Fruit fly (Drosophila melanogaster): Measurements from ENCODE around the gene CG33784.
A peak's percentile ranks its signal among the peaks of the same experiment; 100 is the strongest.

The CG33784 gene

DNA sequence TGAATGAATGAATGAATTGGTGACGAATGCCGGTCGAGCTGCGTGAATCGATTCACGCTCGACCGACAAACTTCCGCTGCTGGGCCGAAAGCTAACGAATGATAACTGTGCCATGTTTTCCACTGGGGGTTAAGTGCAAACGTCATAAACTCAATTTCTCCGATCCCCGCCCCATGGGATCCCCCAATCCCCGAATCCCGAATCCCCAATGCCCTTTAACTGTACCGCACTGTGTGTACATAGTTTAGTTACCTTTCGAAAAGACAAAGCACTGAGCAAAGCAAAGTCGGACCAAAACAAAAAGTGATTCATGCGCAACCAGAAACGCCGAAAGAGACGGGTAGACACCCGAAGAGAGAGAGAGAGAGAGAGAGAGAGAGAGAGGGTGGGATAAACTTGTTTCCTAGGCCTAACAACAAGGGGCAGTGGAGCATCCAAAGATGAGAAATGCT is 32.7 kb upstream of the CG33784 start:
- TF ChIP-seq CG4496 (GFP tag; IDR thresholded peaks at IDR 0.05) (peak; percentile 27; the same call in 1 of the 3 replicates), fd96Ca (GFP tag; IDR thresholded peaks at IDR 0.05) (no peak), gl (tag; optimal IDR thresholded peaks at IDR 0.05) (no peak), CG12605 (GFP tag; IDR thresholded peaks at IDR 0.05) (no peak), CG15710 (tag; optimal IDR thresholded peaks at IDR 0.05) (no peak), CG10348 (GFP tag; IDR thresholded peaks at IDR 0.05) (no peak), CG9948 (tag; optimal IDR thresholded peaks at IDR 0.05) (no peak), Pif1A (GFP tag; optimal IDR thresholded peaks at IDR 0.05) (no peak), CG17806 (tag; optimal IDR thresholded peaks at IDR 0.05) (no peak), Snoo (tag; optimal IDR thresholded peaks at IDR 0.05) (no peak), D1 (tag; optimal IDR thresholded peaks at IDR 0.05) (no peak), CG8159 (tag; optimal IDR thresholded peaks at IDR 0.05) (no peak), CG34367 (tag; optimal IDR thresholded peaks at IDR 0.05) (no peak), EcR (GFP tag; optimal IDR thresholded peaks at IDR 0.05) (peak; percentile 82), Pif1B (GFP tag; optimal IDR thresholded peaks at IDR 0.05) (no peak), CG14655 (GFP tag; optimal IDR thresholded peaks at IDR 0.05) (peak; percentile 11), CG8301 (tag; optimal IDR thresholded peaks at IDR 0.05) (no peak), CG32121 (GFP tag; IDR thresholded peaks at IDR 0.05) (no peak), CG13204 (GFP tag; optimal IDR thresholded peaks at IDR 0.05) (no peak), Ets98B (GFP tag; IDR thresholded peaks at IDR 0.05) (no peak), rn (GFP tag; IDR thresholded peaks at IDR 0.05) (no peak)

DNA sequence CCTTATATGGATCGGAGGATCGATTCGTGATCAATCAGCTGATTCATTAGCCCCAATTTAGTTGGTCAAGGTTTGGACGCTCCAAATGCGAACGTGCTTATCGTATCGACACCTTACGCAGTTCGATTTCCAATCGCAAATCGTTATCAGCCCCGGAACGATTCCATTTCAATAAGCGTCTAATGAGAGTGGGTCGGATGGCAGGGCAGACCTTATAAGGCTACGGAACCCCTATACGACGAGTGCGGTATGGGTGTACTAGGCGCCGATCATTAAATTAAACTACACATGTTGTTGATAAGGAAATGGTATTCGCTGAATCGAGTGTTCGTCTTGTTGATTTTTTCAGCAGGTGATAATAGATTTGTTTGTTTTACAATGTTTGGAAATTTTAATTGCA is 31.9 kb upstream of the CG33784 start:
- TF ChIP-seq CG12605 (GFP tag; IDR thresholded peaks at IDR 0.05) (no peak), CG34367 (tag; optimal IDR thresholded peaks at IDR 0.05) (no peak), EcR (GFP tag; optimal IDR thresholded peaks at IDR 0.05) (no peak), CG4496 (GFP tag; IDR thresholded peaks at IDR 0.05) (no peak), rn (GFP tag; IDR thresholded peaks at IDR 0.05) (no peak), CG8301 (tag; optimal IDR thresholded peaks at IDR 0.05) (no peak)

DNA sequence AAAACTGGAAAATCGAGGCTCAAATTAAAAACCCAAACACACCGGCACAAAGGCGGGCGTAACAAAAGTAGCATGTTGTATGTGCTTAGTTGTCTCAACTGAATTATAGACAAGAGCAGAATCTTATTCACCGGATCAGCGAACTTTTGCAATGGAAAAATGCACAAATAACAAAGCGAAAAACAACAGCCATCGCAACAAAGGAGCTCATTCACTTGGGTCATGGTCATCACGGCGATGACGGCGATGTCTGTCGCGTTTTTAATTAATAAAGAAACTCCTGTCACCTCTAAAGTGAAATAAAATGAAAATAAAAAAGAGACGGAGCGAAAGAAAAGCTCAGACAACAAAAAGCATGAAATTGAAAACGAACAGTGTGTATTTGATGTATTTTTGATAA is 28.5 kb upstream of the CG33784 start:
- TF ChIP-seq CG13204 (GFP tag; optimal IDR thresholded peaks at IDR 0.05) (no peak), EcR (GFP tag; optimal IDR thresholded peaks at IDR 0.05) (peak; percentile 92), Pif1B (GFP tag; optimal IDR thresholded peaks at IDR 0.05) (no peak), CG14655 (GFP tag; optimal IDR thresholded peaks at IDR 0.05) (no peak), CG15710 (tag; optimal IDR thresholded peaks at IDR 0.05) (no peak), CG8301 (tag; optimal IDR thresholded peaks at IDR 0.05) (no peak)

DNA sequence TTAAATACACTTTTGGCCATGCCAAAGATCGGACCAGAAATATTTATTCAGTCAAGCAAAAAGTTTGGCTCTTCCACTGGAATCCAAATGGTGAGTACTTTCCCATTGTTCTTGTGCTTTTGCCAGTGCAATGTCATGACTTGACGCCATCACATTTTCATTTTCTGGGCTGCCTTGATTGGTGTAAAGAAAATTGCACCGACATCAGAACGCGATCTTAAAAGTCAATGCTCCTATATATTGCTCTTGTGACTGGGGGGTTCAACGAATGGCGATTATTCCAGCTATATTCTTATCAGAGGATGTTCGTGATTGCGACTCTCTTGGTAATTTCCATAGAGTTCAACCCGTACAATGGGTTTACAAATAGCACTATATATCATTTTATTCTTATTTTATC is 27.2 kb upstream of the CG33784 start:
- TF ChIP-seq D1 (tag; optimal IDR thresholded peaks at IDR 0.05) (no peak), Pif1B (GFP tag; optimal IDR thresholded peaks at IDR 0.05) (no peak), Pif1A (GFP tag; optimal IDR thresholded peaks at IDR 0.05) (no peak), EcR (GFP tag; optimal IDR thresholded peaks at IDR 0.05) (peak; percentile 95)

DNA sequence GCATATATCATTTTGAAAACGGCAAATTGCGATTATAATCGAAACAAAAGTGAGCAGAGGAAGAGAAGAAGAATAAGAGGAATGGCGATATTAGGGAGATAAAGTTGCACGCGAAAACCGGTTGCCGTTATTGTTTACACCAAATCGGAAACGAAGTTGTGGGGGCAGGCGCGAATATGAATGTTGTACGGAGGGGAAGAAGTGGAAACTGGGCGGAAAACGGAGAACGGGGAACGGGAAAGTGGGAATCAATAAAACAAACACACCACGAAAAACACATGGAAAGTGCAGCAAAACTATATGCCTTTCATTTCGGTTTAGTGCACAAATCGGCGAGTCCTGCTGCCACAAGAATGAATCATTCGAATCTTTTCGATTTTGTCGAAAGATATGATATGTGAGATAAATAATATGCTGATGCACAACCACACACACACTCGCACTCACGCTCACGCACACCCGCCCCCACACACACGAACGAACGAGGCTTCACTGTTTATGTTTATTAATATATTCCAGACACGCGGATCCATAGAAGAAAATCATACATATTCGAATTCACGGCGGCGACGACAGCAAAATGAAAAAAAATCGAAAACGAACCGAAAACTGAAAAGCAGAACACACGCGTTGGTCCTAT is 25.6 kb upstream of the CG33784 start:
- TF ChIP-seq D1 (tag; optimal IDR thresholded peaks at IDR 0.05) (no peak), CG8301 (tag; optimal IDR thresholded peaks at IDR 0.05) (no peak), CG13204 (GFP tag; optimal IDR thresholded peaks at IDR 0.05) (no peak), CG12605 (GFP tag; IDR thresholded peaks at IDR 0.05) (no peak), CG14655 (GFP tag; optimal IDR thresholded peaks at IDR 0.05) (no peak), CG10348 (GFP tag; IDR thresholded peaks at IDR 0.05) (no peak), CG15710 (tag; optimal IDR thresholded peaks at IDR 0.05) (no peak), gl (tag; optimal IDR thresholded peaks at IDR 0.05) (no peak), rn (GFP tag; IDR thresholded peaks at IDR 0.05) (no peak), CG17806 (tag; optimal IDR thresholded peaks at IDR 0.05) (no peak), CG32121 (GFP tag; IDR thresholded peaks at IDR 0.05) (no peak), fd96Ca (GFP tag; IDR thresholded peaks at IDR 0.05) (no peak), EcR (GFP tag; optimal IDR thresholded peaks at IDR 0.05) (no peak), Pif1A (GFP tag; optimal IDR thresholded peaks at IDR 0.05) (no peak), Ets98B (GFP tag; IDR thresholded peaks at IDR 0.05) (no peak), CG34367 (tag; optimal IDR thresholded peaks at IDR 0.05) (no peak), CG8159 (tag; optimal IDR thresholded peaks at IDR 0.05) (no peak), Pif1B (GFP tag; optimal IDR thresholded peaks at IDR 0.05) (no peak), CG4496 (GFP tag; IDR thresholded peaks at IDR 0.05) (no peak), Snoo (tag; optimal IDR thresholded peaks at IDR 0.05) (no peak)

DNA sequence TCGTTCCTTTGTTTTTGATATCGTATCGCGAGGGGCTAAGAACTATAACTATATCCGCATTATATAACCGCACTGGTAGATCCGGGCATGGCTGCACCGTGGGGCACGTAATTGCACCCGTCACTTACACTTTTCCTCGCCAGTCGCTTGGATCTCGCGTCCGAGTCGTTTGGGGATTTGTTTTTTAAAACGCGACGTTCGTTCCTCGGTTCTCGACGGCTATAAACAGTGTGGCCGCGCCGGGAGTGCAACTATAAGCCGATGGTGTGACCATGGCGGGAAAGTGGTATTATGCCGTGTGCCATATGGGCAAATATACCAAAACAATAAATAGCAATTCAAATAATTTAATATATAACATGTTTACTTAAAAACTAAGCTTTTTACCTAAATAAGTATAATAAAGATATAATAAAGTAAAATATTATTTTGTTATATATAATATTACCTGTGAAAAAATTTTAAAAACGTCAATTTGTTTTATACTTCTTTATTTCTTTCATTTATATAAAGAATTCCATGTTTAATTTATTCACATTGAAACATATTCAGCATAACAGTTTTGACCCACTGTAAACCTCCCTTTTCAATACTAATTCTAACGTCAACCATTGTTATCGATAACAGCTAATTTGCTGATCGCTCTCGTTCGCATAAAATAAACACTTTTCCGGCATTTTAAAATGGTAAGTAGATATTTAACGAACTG is 24.9 kb upstream of the CG33784 start, which contains the start of the genes Mical and CG3909:
Gene Mical (minus strand): TSS at position 232 of the 709 bp plus-strand sequence.
Gene CG3909 (plus strand): TSS at position 607 of the 709 bp plus-strand sequence.
- TF ChIP-seq CG4496 (GFP tag; IDR thresholded peaks at IDR 0.05) (peak; percentile 89), rn (GFP tag; IDR thresholded peaks at IDR 0.05) (peak; percentile 76), CG34367 (tag; optimal IDR thresholded peaks at IDR 0.05) (peak; percentile 67), CG32121 (GFP tag; IDR thresholded peaks at IDR 0.05) (peak; percentile 84), CG8301 (tag; optimal IDR thresholded peaks at IDR 0.05) (peak; percentile 61), Pif1B (GFP tag; optimal IDR thresholded peaks at IDR 0.05) (peak; percentile 55), CG9948 (tag; optimal IDR thresholded peaks at IDR 0.05) (peak; percentile 78), CG10348 (GFP tag; IDR thresholded peaks at IDR 0.05) (no peak), Pif1A (GFP tag; optimal IDR thresholded peaks at IDR 0.05) (no peak), Snoo (tag; optimal IDR thresholded peaks at IDR 0.05) (peak; percentile 68), D1 (tag; optimal IDR thresholded peaks at IDR 0.05) (peak; percentile 77), CG8159 (tag; optimal IDR thresholded peaks at IDR 0.05) (peak; percentile 83), fd96Ca (GFP tag; IDR thresholded peaks at IDR 0.05) (no peak), CG15710 (tag; optimal IDR thresholded peaks at IDR 0.05) (peak; percentile 77), CG12605 (GFP tag; IDR thresholded peaks at IDR 0.05) (peak; percentile 86), CG17806 (tag; optimal IDR thresholded peaks at IDR 0.05) (peak; percentile 76), CG13204 (GFP tag; optimal IDR thresholded peaks at IDR 0.05) (no peak), CG14655 (GFP tag; optimal IDR thresholded peaks at IDR 0.05) (no peak), EcR (GFP tag; optimal IDR thresholded peaks at IDR 0.05) (peak; percentile 4), gl (tag; optimal IDR thresholded peaks at IDR 0.05) (no peak), Ets98B (GFP tag; IDR thresholded peaks at IDR 0.05) (peak; percentile 83)

Measured in whole organism, pupa.